Worm (Caenorhabditis elegans): Measurements from ENCODE around the gene Y66D12A.8.

ce11 chrIII:11612371-11612770, 38.4 kb downstream of the Y66D12A.8 start, which contains the start of the genes Y66A7A.9 and Y66A7A.4:
- no peak for TF ChIP-seq snpc-4 (tag; optimal IDR thresholded peaks at IDR 0.05)
- TF ChIP-seq mdl-1 (tag; optimal IDR thresholded peaks at IDR 0.05): no peak
- no peak for TF ChIP-seq skn-1 (tag; optimal IDR thresholded peaks at IDR 0.05)
- TF ChIP-seq unc-62 (GFP tag; optimal IDR thresholded peaks at IDR 0.05): no peak
- TF ChIP-seq ama-1 (optimal IDR thresholded peaks at IDR 0.05): no peak
- TF ChIP-seq elt-3 (tag; optimal IDR thresholded peaks at IDR 0.05): no peak
- no peak for TF ChIP-seq hmg-11 (tag; optimal IDR thresholded peaks at IDR 0.05)
- no peak for TF ChIP-seq sea-2 (GFP tag; optimal IDR thresholded peaks at IDR 0.05)
- no peak for TF ChIP-seq nhr-12 (tag; optimal IDR thresholded peaks at IDR 0.05)
